Worm (Caenorhabditis elegans) whole organism, L4 larva: Measurements from ENCODE around the gene lron-2.

ENCODE experiments used
- F37D6.2 ChIP-seq: sonication (generic microtip); optimal IDR thresholded peaks from 2 replicates; lab custom pipeline; 2016; ENCODE audit warnings: mild to moderate bottlenecking, missing genetic modification characterization, missing compliant biosample characterization
- F44E2.7 ChIP-seq: fragments of 200-800 bp; sonication (Bioruptor generic); IDR thresholded peaks from 2 replicates; pipeline ENCODE4 v2.1.2; 2022; ENCODE audit warnings: missing genetic modification characterization, missing compliant biosample characterization
- Y75B8A.6 ChIP-seq: fragments of 200-800 bp; sonication (Bioruptor generic); IDR thresholded peaks from 2 replicates; pipeline ENCODE4 v1.3.6; 2022; ENCODE audit warnings: missing genetic modification reagents, missing genetic modification characterization, missing compliant biosample characterization
- ZK337.2 ChIP-seq: fragments of 200-800 bp; sonication (Bioruptor generic); IDR thresholded peaks from 2 replicates; pipeline ENCODE4 v1.3.6; 2022; ENCODE audit warnings: missing genetic modification reagents, missing genetic modification characterization, missing compliant biosample characterization
- aha-1 ChIP-seq: fragments of 150-350 bp; peaks from one replicate; lab custom pipeline; 2014; ENCODE audit warnings: missing biosample characterization, missing genetic modification characterization
- aly-2 ChIP-seq: sonication (generic microtip); optimal IDR thresholded peaks from 2 replicates; lab custom pipeline; 2018; ENCODE audit warnings: missing biosample characterization, missing genetic modification characterization
- arid-1 ChIP-seq: fragments of 200-800 bp; sonication (Bioruptor generic); conservative IDR thresholded peaks from 2 replicates; pipeline ENCODE4 v1.3.6; 2022; ENCODE audit warnings: missing genetic modification reagents, missing genetic modification characterization, missing compliant biosample characterization
- attf-4 ChIP-seq: sonication (generic microtip); optimal IDR thresholded peaks from 3 replicates; lab custom pipeline; 2017; ENCODE audit warnings: missing biosample characterization, missing genetic modification characterization
- ceh-20 ChIP-seq: fragments of 200-800 bp; sonication (Bioruptor generic); IDR thresholded peaks from 2 replicates; pipeline ENCODE4 v1.3.6; 2022; ENCODE audit warnings: missing genetic modification reagents, missing genetic modification characterization, missing compliant biosample characterization
- ceh-28 ChIP-seq: fragments of 150-350 bp; optimal IDR thresholded peaks from 2 replicates; lab custom pipeline; 2014; ENCODE audit warnings: missing biosample characterization, missing genetic modification reagents, missing genetic modification characterization
- ceh-62 ChIP-seq: sonication (generic microtip); optimal IDR thresholded peaks from 2 replicates; lab custom pipeline; 2017; ENCODE audit warnings: missing biosample characterization, missing genetic modification characterization
- daf-12 ChIP-seq: fragments of 150-350 bp; optimal IDR thresholded peaks from 2 replicates; lab custom pipeline; 2014; ENCODE audit warnings: missing biosample characterization, missing genetic modification reagents, missing genetic modification characterization
- daf-19 ChIP-seq: fragments of 200-800 bp; sonication (Bioruptor generic); conservative IDR thresholded peaks from 2 replicates; pipeline ENCODE4 v1.3.6; 2022; ENCODE audit warnings: missing genetic modification characterization, missing compliant biosample characterization
- dmd-6 ChIP-seq: fragments of 200-800 bp; sonication (Bioruptor generic); IDR thresholded peaks from 2 replicates; pipeline ENCODE4 v1.3.6; 2022; ENCODE audit warnings: missing genetic modification reagents, missing genetic modification characterization, missing compliant biosample characterization
- dmd-8 ChIP-seq: fragments of 200-800 bp; sonication (Bioruptor generic); IDR thresholded peaks from 2 replicates; pipeline ENCODE4 v1.3.6; 2022; ENCODE audit warnings: missing genetic modification characterization, missing compliant biosample characterization
- dpl-1 ChIP-seq: fragments of 150-350 bp; optimal IDR thresholded peaks from 2 replicates; lab custom pipeline; 2014; ENCODE audit warnings: missing biosample characterization, missing genetic modification reagents, missing genetic modification characterization
- fkh-10 ChIP-seq: fragments of 150-350 bp; optimal IDR thresholded peaks from 2 replicates; lab custom pipeline; 2014; ENCODE audit warnings: missing biosample characterization, missing genetic modification reagents, missing genetic modification characterization
- hif-1 ChIP-seq, 2 experiments: sonication (generic microtip); optimal IDR thresholded peaks; 2 replicates each; lab custom pipeline; 2016 to 2017; ENCODE audit warnings: missing compliant biosample characterization in 2 of 2, missing genetic modification characterization in 2 of 2, missing genetic modification reagents in 2 of 2, missing genotype in 2 of 2, mild to moderate bottlenecking in 1 of 2
- hlh-11 ChIP-seq: fragments of 200-800 bp; sonication (Bioruptor generic); optimal IDR thresholded peaks from 2 replicates; lab custom pipeline; 2018; ENCODE audit warnings: mild to moderate bottlenecking, missing genetic modification characterization, missing compliant biosample characterization
- hlh-30 ChIP-seq: sonication (generic microtip); optimal IDR thresholded peaks from 2 replicates; lab custom pipeline; 2017; ENCODE audit warnings: antibody characterized with exemption, mild to moderate bottlenecking, missing genetic modification characterization, missing compliant biosample characterization; ENCODE audit not compliant: insufficient read depth
- hmg-1.1 ChIP-seq: fragments of 200-800 bp; sonication (Bioruptor generic); IDR thresholded peaks from 2 replicates; pipeline ENCODE4 v1.3.6; 2022; ENCODE audit warnings: missing genetic modification reagents, missing genetic modification characterization, missing compliant biosample characterization
- lin-1 ChIP-seq: fragments of 200-800 bp; sonication (Bioruptor generic); IDR thresholded peaks from 2 replicates; pipeline ENCODE4 v1.3.6; 2022; ENCODE audit warnings: missing genetic modification reagents, missing genetic modification characterization, missing compliant biosample characterization
- lin-13 ChIP-seq: fragments of 150-350 bp; optimal IDR thresholded peaks from 2 replicates; lab custom pipeline; 2014; ENCODE audit warnings: missing biosample characterization, missing genetic modification reagents, missing genetic modification characterization
- lin-39 ChIP-seq: fragments of 150-350 bp; optimal IDR thresholded peaks from 2 replicates; lab custom pipeline; 2014; ENCODE audit warnings: missing biosample characterization, missing genetic modification reagents, missing genetic modification characterization
- lsy-2 ChIP-seq, 2 experiments: fragments of 150-350 bp in 1 of 2; sonication (generic microtip) in 1 of 2; optimal IDR thresholded peaks; 2 replicates each; lab custom pipeline; 2014 to 2017; ENCODE audit warnings: missing biosample characterization in 2 of 2, missing genetic modification characterization in 2 of 2
- madf-9 ChIP-seq: fragments of 200-800 bp; sonication (Bioruptor generic); conservative IDR thresholded peaks from 2 replicates; pipeline ENCODE4 v1.3.6; 2022; ENCODE audit warnings: missing genetic modification reagents, missing genetic modification characterization, missing compliant biosample characterization
- mdl-1 ChIP-seq, 2 experiments: fragments of 150-350 bp in 1 of 2; sonication (generic microtip) in 1 of 2; optimal IDR thresholded peaks; 2 replicates each; lab custom pipeline; 2014 to 2017; ENCODE audit warnings: missing biosample characterization in 2 of 2, missing genetic modification characterization in 2 of 2
- nhr-11 ChIP-seq: fragments of 150-350 bp; optimal IDR thresholded peaks from 2 replicates; lab custom pipeline; 2014; ENCODE audit warnings: missing biosample characterization, missing genetic modification characterization
- nhr-48 ChIP-seq: sonication (generic microtip); optimal IDR thresholded peaks from 2 replicates; lab custom pipeline; 2016; ENCODE audit warnings: mild to moderate bottlenecking, missing genetic modification characterization, missing compliant biosample characterization
- nhr-76 ChIP-seq: fragments of 150-350 bp; optimal IDR thresholded peaks from 2 replicates; lab custom pipeline; 2014; ENCODE audit warnings: missing biosample characterization, missing genetic modification characterization
- pha-4 ChIP-seq, 2 experiments: fragments of 150-350 bp in 1 of 2; fragments of 200-800 bp in 1 of 2; sonication (Bioruptor generic) in 1 of 2; IDR thresholded peaks in 1 of 2; optimal IDR thresholded peaks in 1 of 2; 2 replicates each; pipeline versions ENCODE4 v1.3.6 to Lab custom; 2014 to 2022; ENCODE audit warnings: missing genetic modification characterization in 2 of 2, missing genetic modification reagents in 2 of 2, missing biosample characterization in 1 of 2, missing compliant biosample characterization in 1 of 2
- pqm-1 ChIP-seq: sonication (generic microtip); optimal IDR thresholded peaks from 2 replicates; lab custom pipeline; 2017; ENCODE audit warnings: missing biosample characterization, missing genetic modification characterization
- snpc-4 ChIP-seq: fragments of 150-350 bp; optimal IDR thresholded peaks from 2 replicates; lab custom pipeline; 2014; ENCODE audit warnings: missing biosample characterization, missing genetic modification characterization
- unc-62 ChIP-seq, 3 experiments: fragments of 150-350 bp in 1 of 3; sonication (generic microtip); optimal IDR thresholded peaks in 2 of 3; peaks in 1 of 3; 1 replicate in 1 of 3; 2 replicates in 2 of 3; lab custom pipeline; 2014 to 2017; ENCODE audit warnings: missing biosample characterization in 3 of 3, missing genetic modification characterization in 3 of 3, missing genetic modification reagents in 3 of 3, missing genotype in 1 of 3
- vab-7 ChIP-seq: fragments of 200-800 bp; sonication (Bioruptor generic); IDR thresholded peaks from 2 replicates; pipeline ENCODE4 v1.3.6; 2022; ENCODE audit warnings: missing genetic modification reagents, missing genetic modification characterization, missing compliant biosample characterization
- zag-1 ChIP-seq: fragments of 150-350 bp; optimal IDR thresholded peaks from 2 replicates; lab custom pipeline; 2014; ENCODE audit warnings: missing biosample characterization, missing genetic modification characterization
- zfp-3 ChIP-seq: fragments of 200-800 bp; sonication (Bioruptor generic); conservative IDR thresholded peaks from 2 replicates; pipeline ENCODE4 v1.3.6; 2022; ENCODE audit warnings: missing genetic modification reagents, missing genetic modification characterization, missing compliant biosample characterization
- zip-2 ChIP-seq: fragments of 150-350 bp; optimal IDR thresholded peaks from 2 replicates; lab custom pipeline; 2014; ENCODE audit warnings: missing biosample characterization, missing genetic modification characterization
- ztf-7 ChIP-seq: fragments of 150-350 bp; optimal IDR thresholded peaks from 2 replicates; lab custom pipeline; 2014; ENCODE audit warnings: missing biosample characterization, missing genetic modification characterization

The lron-2 gene

DNA sequence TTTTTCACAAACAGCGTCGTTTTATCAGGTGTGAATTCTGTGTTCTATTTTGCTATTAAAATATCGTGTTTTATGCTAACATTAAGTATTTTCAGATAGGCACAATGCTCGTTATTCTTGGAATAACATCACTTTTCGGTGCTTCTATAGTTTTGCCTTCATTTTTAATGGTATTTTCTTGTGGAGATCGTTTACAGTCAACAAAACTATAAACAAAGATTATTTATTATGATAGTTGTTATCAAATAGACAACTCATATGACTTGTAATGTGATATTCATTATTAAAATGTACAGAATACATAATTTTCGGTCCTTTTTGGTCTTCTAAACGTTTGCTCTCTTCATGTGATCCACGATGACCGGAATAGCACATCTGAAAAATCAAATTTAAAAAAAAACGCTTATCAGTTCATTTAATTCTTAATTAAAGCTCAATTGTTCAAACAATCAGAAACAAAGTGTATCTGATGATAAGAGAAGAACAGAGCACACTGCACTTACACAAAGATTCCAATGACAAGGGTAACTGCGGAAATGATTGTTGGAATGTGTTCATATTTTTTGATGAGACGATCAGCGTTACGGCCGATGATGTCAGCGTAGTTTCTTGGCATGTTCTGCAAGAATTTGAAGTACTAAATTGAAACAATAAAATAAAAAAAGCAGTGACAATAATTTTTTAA is 33.2 kb downstream of the lron-2 start, which contains the start of gene F07C3.9 (continued):
- TF ChIP-seq F37D6.2 (tag; lab: Kevin White, UChicago), result no peak
- no peak for TF ChIP-seq lin-13 (GFP tag; lab: Kevin White, UChicago)
- peak in 1 of 2 experiments; percentile 26 for TF ChIP-seq lsy-2 (tag; optimal IDR thresholded peaks at IDR 0.05; lab: Kevin White, UChicago)
- TF ChIP-seq ztf-7 (tag; lab: Kevin White, UChicago), result peak; percentile 6
- no peak for TF ChIP-seq pha-4 (GFP tag; IDR thresholded peaks at IDR 0.05; lab: Robert Waterston, UW)
- no peak for TF ChIP-seq pha-4 (tag; optimal IDR thresholded peaks at IDR 0.05; lab: Kevin White, UChicago)
- TF ChIP-seq dmd-8 (GFP tag; lab: Robert Waterston, UW), result no peak
- no peak for TF ChIP-seq ceh-28 (tag; lab: Kevin White, UChicago)
- TF ChIP-seq mdl-1 (tag; optimal IDR thresholded peaks at IDR 0.05; lab: Kevin White, UChicago), result no peak
- no peak for TF ChIP-seq daf-12 (tag; lab: Kevin White, UChicago)
- TF ChIP-seq madf-9 (GFP tag; lab: Robert Waterston, UW), result no peak
- no peak for TF ChIP-seq ceh-62
- no peak for TF ChIP-seq fkh-10 (GFP tag; lab: Kevin White, UChicago)
- TF ChIP-seq vab-7 (GFP tag; lab: Robert Waterston, UW), result no peak
- TF ChIP-seq arid-1 (GFP tag; lab: Robert Waterston, UW), result no peak
- TF ChIP-seq snpc-4 (tag; lab: Kevin White, UChicago), result no peak
- TF ChIP-seq nhr-48 (tag; lab: Kevin White, UChicago), result peak; percentile 41
- no peak for TF ChIP-seq daf-19
- TF ChIP-seq F44E2.7, result no peak
- TF ChIP-seq nhr-11, result no peak
- TF ChIP-seq hif-1 (tag; optimal IDR thresholded peaks at IDR 0.05; lab: Kevin White, UChicago), result peak in 1 of 2 experiments; percentile 16
- peak; percentile 82 for TF ChIP-seq pqm-1 (tag; lab: Kevin White, UChicago)
- no peak for TF ChIP-seq dpl-1 (GFP tag; lab: Kevin White, UChicago)
- TF ChIP-seq dmd-6 (GFP tag; lab: Robert Waterston, UW), result no peak; the same call in none of the 2 replicates
- no peak for TF ChIP-seq aha-1 (tag; lab: Kevin White, UChicago)

DNA sequence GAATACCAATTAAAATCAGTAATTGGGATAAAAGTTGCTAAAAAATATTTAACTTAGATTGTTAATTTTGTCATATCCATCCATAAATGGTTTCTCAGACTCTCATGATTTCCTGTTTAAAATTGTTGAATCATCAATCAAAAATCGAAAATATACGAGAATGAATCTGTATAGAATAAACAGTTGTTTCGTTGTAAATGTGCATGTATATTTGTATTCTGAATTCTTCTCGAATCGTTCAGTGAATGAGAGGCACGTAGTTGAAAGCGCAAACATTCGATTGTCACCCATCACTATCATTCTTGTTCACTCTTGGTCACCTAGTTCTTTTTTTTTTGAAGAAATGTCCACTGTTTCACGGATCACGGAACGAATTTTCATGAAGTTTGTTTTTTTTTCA is 37.4 kb downstream of the lron-2 start, which contains the start of gene ptd-2:
Gene ptd-2 (plus strand): TSS at position 301 of the 400 bp plus-strand sequence.
- no peak for TF ChIP-seq zfp-3 (GFP tag; lab: Robert Waterston, UW)
- no peak for TF ChIP-seq lin-1
- TF ChIP-seq zag-1 (tag; lab: Kevin White, UChicago), result no peak
- no peak for TF ChIP-seq ZK337.2 (GFP tag; lab: Robert Waterston, UW)
- no peak for TF ChIP-seq ceh-62
- no peak for TF ChIP-seq zip-2 (tag; lab: Kevin White, UChicago)
- TF ChIP-seq nhr-76 (tag; lab: Kevin White, UChicago), result no peak
- TF ChIP-seq aly-2 (tag; lab: Kevin White, UChicago), result no peak

- TF ChIP-seq lin-39 (tag; lab: Kevin White, UChicago) (no peak), aha-1 (tag; lab: Kevin White, UChicago) (peak; percentile 39)
Measured at ce11 chrV:9249206-9249605, 38.2 kb downstream of the lron-2 start, which contains the start of gene str-94. TSS of gene str-94 (minus strand) at chrV:9249306.

DNA sequence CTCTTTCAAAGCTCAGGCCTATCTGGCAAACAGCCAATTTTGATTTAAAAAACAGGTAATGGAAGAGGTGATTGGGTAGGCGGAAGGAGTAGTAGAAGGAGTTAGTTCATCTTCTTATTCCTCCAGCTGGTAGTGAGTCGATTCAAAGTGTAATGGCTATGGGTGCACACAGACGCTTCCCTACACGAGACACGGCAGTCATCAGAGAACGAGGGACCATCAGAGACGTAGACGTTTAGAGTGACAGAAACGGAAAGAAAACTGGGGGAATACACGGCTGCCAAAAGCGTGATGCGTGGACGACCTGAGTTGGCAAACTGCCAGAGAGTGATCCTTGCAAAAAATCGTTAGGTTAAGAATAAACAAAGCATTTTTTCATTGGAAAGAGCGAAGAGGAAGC is 39.9 kb downstream of the lron-2 start:
- TF ChIP-seq madf-9 (GFP tag; lab: Robert Waterston, UW) (no peak), ceh-62 (no peak), unc-62 (GFP tag; optimal IDR thresholded peaks at IDR 0.05 in 1 of 2; lab: Kevin White, UChicago) (peak in 1 of 2 experiments; percentile 83), unc-62 (tag; optimal IDR thresholded peaks at IDR 0.05; lab: Kevin White, UChicago) (no peak), attf-4 (tag; lab: Kevin White, UChicago) (no peak), aha-1 (tag; lab: Kevin White, UChicago) (peak; percentile 11), hmg-1.1 (GFP tag; lab: Robert Waterston, UW) (peak; percentile 47; the same call in 1 of the 2 replicates), lsy-2 (tag; optimal IDR thresholded peaks at IDR 0.05; lab: Kevin White, UChicago) (peak in 1 of 2 experiments; percentile 28), mdl-1 (tag; optimal IDR thresholded peaks at IDR 0.05; lab: Kevin White, UChicago) (peak in 1 of 2 experiments; percentile 25), hlh-30 (tag; lab: Kevin White, UChicago) (peak; percentile 52), hlh-11 (tag; lab: Kevin White, UChicago) (peak; percentile 52), Y75B8A.6 (GFP tag; lab: Robert Waterston, UW) (no peak), ceh-20 (GFP tag; lab: Robert Waterston, UW) (0 out of 2 replicates have a peak, but pooled peaks have one; percentile 19)
